Worm (Caenorhabditis elegans): ENCODE measurements around the gene sru-42.

Gene sru-42

DNA sequence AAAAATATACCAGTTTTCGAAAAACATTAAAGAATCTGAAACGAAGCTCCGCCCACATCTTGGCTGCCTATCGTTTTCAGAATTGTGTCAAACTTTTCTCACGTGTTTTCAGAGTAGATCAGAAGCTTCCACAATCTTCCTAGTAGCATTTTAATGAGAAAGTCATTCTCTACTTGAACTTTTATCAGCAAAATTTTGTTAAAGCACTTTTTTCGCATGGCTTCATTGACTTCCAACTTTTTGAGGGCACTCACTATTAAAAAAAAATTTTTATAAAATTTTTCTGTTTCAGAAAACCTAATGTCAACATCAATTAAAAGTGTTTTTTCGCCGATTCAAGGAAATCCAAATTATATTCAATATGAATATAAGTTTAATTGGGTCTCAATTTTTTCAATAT is at the start of gene sru-42:
sru-42 (plus strand) TSS at position 301 of the 400 bp plus-strand sequence.
- no peak for TF ChIP-seq egl-27 (tag; optimal IDR thresholded peaks at IDR 0.05)
- no peak for TF ChIP-seq egl-5 (tag; optimal IDR thresholded peaks at IDR 0.05)
- no peak for TF ChIP-seq eor-1 (tag; optimal IDR thresholded peaks at IDR 0.05)
- no peak for TF ChIP-seq sea-2 (GFP tag; optimal IDR thresholded peaks at IDR 0.05)
- no peak for TF ChIP-seq nhr-43 (tag; optimal IDR thresholded peaks at IDR 0.05; ENCODE audit: poor library complexity, severe bottlenecking)
- no peak for TF ChIP-seq ztf-4 (tag; optimal IDR thresholded peaks at IDR 0.05)
- no peak for TF ChIP-seq nfya-1 (tag; optimal IDR thresholded peaks at IDR 0.05; ENCODE audit: insufficient read depth)
- no peak for TF ChIP-seq fkh-2 (tag; optimal IDR thresholded peaks at IDR 0.05)
- no peak for TF ChIP-seq mdl-1 (tag; optimal IDR thresholded peaks at IDR 0.05)
- no peak for TF ChIP-seq nhr-77 (tag; optimal IDR thresholded peaks at IDR 0.05)
- TF ChIP-seq nhr-23 (tag; optimal IDR thresholded peaks at IDR 0.05) = no peak
- no peak for TF ChIP-seq lin-15B (tag; optimal IDR thresholded peaks at IDR 0.05)
- TF ChIP-seq unc-39 (tag; optimal IDR thresholded peaks at IDR 0.05) = no peak
- TF ChIP-seq fkh-10 (GFP tag; optimal IDR thresholded peaks at IDR 0.05) = no peak
- TF ChIP-seq elt-1 (tag; optimal IDR thresholded peaks at IDR 0.05) = no peak
- no peak for TF ChIP-seq fos-1 (tag; optimal IDR thresholded peaks at IDR 0.05)
- TF ChIP-seq ceh-16 (tag; optimal IDR thresholded peaks at IDR 0.05) = no peak

ce11 chrV:15602253-15602652 is 48.0 kb upstream of the sru-42 start, which contains the start of gene fbxa-152:
Gene fbxa-152 (minus strand): TSS chrV:15602353.
- TF ChIP-seq unc-39 (tag; optimal IDR thresholded peaks at IDR 0.05) (no peak), mml-1 (tag; optimal IDR thresholded peaks at IDR 0.05) (no peak), nhr-76 (tag; optimal IDR thresholded peaks at IDR 0.05) (no peak), snpc-4 (tag; optimal IDR thresholded peaks at IDR 0.05) (no peak), R02D3.7 (tag; optimal IDR thresholded peaks at IDR 0.05) (no peak), ceh-82 (tag; optimal IDR thresholded peaks at IDR 0.05) (no peak)

ce11 chrV:15605045-15605444 is 45.2 kb upstream of the sru-42 start, which contains the start of gene fbxa-154:
Gene fbxa-154 (minus strand): TSS chrV:15605145.
- TF ChIP-seq pqm-1 (tag; optimal IDR thresholded peaks at IDR 0.05) (no peak), fkh-2 (tag; optimal IDR thresholded peaks at IDR 0.05) (no peak), pha-4 (tag; optimal IDR thresholded peaks at IDR 0.05) (no peak), mml-1 (tag; optimal IDR thresholded peaks at IDR 0.05) (no peak), nhr-12 (tag; optimal IDR thresholded peaks at IDR 0.05) (no peak), hmg-11 (tag; optimal IDR thresholded peaks at IDR 0.05) (no peak), sea-2 (GFP tag; optimal IDR thresholded peaks at IDR 0.05) (no peak), nhr-23 (tag; optimal IDR thresholded peaks at IDR 0.05) (no peak), nhr-67 (tag; optimal IDR thresholded peaks at IDR 0.05) (no peak), ceh-16 (tag; optimal IDR thresholded peaks at IDR 0.05) (no peak), ztf-11 (tag; optimal IDR thresholded peaks at IDR 0.05) (no peak), unc-39 (tag; optimal IDR thresholded peaks at IDR 0.05) (no peak), nhr-25 (tag; optimal IDR thresholded peaks at IDR 0.05) (no peak), jun-1 (tag; optimal IDR thresholded peaks at IDR 0.05) (no peak), aly-2 (tag; optimal IDR thresholded peaks at IDR 0.05) (no peak), eor-1 (tag; optimal IDR thresholded peaks at IDR 0.05) (no peak), lin-39 (tag; optimal IDR thresholded peaks at IDR 0.05) (no peak), unc-62 (GFP tag; optimal IDR thresholded peaks at IDR 0.05) (no peak)

DNA sequence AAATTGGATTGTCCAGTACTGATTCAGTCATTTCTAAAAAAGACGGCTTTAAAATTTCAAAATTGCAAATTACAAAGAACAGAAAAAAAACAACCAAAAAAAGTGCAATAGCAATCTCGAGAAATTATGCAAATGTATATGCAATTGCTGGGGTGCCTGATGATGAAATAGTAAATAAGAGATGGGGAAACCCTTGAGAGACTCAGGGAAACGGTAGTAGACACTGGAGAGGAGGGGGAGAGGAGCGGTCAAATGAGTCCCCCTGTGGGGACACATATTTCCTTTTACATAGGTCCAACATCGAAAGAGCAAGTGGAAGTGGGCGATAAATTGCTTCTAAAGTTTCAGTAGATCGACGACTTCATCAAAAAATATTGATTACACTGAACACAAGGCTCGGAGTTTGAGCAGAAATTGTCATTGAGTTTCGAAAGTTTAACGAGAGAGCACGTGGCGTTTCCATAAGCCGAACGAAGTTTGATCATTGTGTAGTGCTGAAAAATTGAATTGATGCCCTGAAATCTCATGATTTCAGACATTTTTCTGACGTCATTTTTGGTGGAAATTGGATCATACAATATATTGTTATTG is 39.8 kb upstream of the sru-42 start, which contains the start of the genes fbxa-153 and str-12:
fbxa-153 (minus strand) TSS at position 35 of the 591 bp plus-strand sequence.
str-12 (plus strand) TSS at position 541 of the 591 bp plus-strand sequence.
- TF ChIP-seq lin-39 (tag; optimal IDR thresholded peaks at IDR 0.05) = peak; percentile 46
- TF ChIP-seq lin-15B (tag; optimal IDR thresholded peaks at IDR 0.05) = peak; percentile 20
- peak; percentile 23 for TF ChIP-seq snpc-4 (tag; optimal IDR thresholded peaks at IDR 0.05)
- no peak for TF ChIP-seq hmg-11 (tag; optimal IDR thresholded peaks at IDR 0.05)

DNA sequence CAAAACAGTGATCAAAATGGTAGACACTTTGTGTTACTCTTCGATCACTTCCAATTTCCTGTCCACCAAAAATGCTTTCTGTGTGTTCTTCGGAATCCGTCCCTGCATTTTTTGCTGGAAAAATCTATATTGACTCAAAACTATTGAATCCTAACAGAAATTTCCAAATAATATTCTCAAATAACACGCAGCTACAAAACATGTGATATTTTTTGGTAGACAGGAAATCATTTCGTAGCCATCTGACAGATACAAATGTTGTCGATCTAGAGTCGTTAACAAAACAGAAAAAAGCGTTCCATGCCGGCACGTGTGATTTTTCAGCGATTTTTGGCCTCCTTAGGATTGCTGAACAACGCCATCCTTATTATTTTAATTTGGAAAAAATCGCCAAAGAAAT is 37.4 kb upstream of the sru-42 start, which contains the start of gene str-263:
str-263 (plus strand) TSS at position 301 of the 400 bp plus-strand sequence.
- TF ChIP-seq ceh-82 (tag; optimal IDR thresholded peaks at IDR 0.05) (no peak), nhr-67 (tag; optimal IDR thresholded peaks at IDR 0.05) (no peak)
